Worm (Caenorhabditis elegans): ENCODE measurements around the gene W06G6.11.
"Not testable (repeated sequence)": the region's sequence is repeated elsewhere in the genome, so short reads cannot be mapped to it uniquely, and the experiment has no call there.

Gene W06G6.11

DNA sequence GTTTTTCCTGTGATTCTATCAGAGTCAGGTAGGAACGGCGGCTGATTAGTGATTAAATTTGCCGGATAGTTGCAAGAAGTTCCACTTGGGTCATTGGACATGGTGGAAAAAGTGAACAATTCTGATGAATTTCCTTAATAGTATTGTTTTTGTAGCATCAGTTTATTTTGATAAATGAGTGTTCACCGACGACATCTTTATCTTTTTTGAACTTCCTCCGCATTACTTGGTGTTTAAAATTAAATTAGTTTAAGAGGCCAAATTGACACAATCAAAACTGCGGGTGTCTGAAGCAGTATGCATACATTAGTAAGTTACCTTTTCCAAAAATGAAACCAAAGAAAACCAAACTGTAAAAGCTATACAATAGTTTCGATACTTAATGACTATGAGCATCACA is at the start of gene W06G6.11:
Gene W06G6.11 (minus strand): TSS at position 101 of the 400 bp plus-strand sequence.
- not testable (repeated sequence) for TF ChIP-seq drap-1 (GFP tag; optimal IDR thresholded peaks at IDR 0.05); sptf-1 (tag; optimal IDR thresholded peaks at IDR 0.05); hlh-1 (tag; optimal IDR thresholded peaks at IDR 0.05)

DNA sequence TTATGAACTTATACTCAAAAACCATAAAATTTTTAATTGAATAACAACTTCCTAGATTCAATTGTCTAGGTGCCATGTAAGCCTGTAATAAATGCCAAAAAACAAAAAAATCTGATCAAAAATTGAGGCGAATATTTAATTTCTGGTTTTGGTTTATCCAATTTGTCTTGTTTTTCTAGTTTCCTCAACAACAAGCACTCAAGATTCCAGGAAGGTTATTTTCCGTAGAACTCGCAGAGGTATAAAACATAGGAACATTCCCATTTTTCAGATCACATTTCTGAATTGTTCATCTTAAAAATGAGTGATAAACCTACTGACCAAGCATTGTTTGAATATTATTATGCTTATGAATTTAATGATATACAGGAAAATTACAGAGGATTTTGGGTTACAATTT is 48.1 kb upstream of the W06G6.11 start, which contains the start of gene srw-41:
Gene srw-41 (plus strand): TSS at position 301 of the 400 bp plus-strand sequence.
- TF ChIP-seq sem-2 (GFP tag; optimal IDR thresholded peaks at IDR 0.05): no peak
- TF ChIP-seq mab-5 (tag; optimal IDR thresholded peaks at IDR 0.05): no peak
- TF ChIP-seq ceh-39 (tag; optimal IDR thresholded peaks at IDR 0.05): no peak
- TF ChIP-seq nhr-28 (tag; optimal IDR thresholded peaks at IDR 0.05): no peak
- no peak for TF ChIP-seq pha-4 (tag; optimal IDR thresholded peaks at IDR 0.05)
- TF ChIP-seq drap-1 (GFP tag; optimal IDR thresholded peaks at IDR 0.05): no peak
- no peak for TF ChIP-seq ztf-11 (tag; optimal IDR thresholded peaks at IDR 0.05)
- no peak for TF ChIP-seq ceh-83 (GFP tag; optimal IDR thresholded peaks at IDR 0.05)
- no peak for TF ChIP-seq mls-2 (tag; optimal IDR thresholded peaks at IDR 0.05)
- TF ChIP-seq snpc-4 (tag; optimal IDR thresholded peaks at IDR 0.05): no peak
- TF ChIP-seq hlh-1 (tag; optimal IDR thresholded peaks at IDR 0.05): no peak
- TF ChIP-seq lsy-2 (tag; optimal IDR thresholded peaks at IDR 0.05): no peak

DNA sequence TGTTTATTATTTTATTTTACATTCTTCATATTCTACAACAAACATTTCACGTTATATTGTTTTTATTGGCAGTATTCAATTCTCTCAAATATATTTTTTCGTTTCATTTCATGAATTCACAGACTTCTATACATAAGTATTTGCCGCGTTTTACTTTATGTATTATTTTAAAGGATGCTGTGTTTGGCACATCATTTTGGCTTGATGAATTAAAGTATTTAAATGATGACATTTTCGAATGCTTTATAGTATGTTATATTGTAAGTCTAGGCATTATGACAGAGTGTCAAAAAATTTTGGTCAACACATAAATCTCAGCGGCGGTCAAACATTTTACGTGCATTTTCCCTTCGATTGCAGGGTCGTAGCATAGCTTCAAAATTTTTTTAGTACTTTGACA is 46.4 kb upstream of the W06G6.11 start:
- TF ChIP-seq unc-120 (tag; optimal IDR thresholded peaks at IDR 0.05; ENCODE audit: poor library complexity, severe bottlenecking) (no peak), lsy-2 (tag; optimal IDR thresholded peaks at IDR 0.05) (no peak), pha-4 (tag; optimal IDR thresholded peaks at IDR 0.05) (no peak), blmp-1 (tag; optimal IDR thresholded peaks at IDR 0.05) (no peak), nhr-28 (tag; optimal IDR thresholded peaks at IDR 0.05) (no peak), ceh-43 (GFP tag; optimal IDR thresholded peaks at IDR 0.05) (no peak), mls-2 (tag; optimal IDR thresholded peaks at IDR 0.05) (no peak), nhr-237 (tag; optimal IDR thresholded peaks at IDR 0.05) (no peak), snpc-4 (tag; optimal IDR thresholded peaks at IDR 0.05) (no peak), bed-3 (GFP tag; optimal IDR thresholded peaks at IDR 0.05) (no peak), hlh-1 (tag; optimal IDR thresholded peaks at IDR 0.05) (no peak), ces-1 (GFP tag; optimal IDR thresholded peaks at IDR 0.05) (no peak), unc-62 (GFP tag; optimal IDR thresholded peaks at IDR 0.05) (no peak)

DNA sequence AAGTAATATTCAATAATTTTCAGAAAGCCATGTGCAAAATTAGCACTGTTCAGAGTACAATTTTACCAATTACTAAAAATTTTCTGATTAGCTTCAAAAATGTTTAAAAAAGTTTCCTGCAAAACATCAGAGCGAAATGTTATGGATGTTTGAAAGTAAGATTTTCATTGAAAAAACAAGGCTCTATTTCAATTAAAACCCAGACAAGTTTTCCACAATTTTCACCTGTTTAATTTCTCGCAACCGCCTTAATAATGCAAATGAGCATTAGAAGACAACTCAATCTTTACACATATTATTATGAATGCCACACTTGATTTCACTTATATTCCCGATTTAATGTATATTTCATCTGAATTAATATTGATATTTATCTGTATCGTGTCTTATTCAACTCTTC is 45.4 kb upstream of the W06G6.11 start, which contains the start of gene srz-101:
Gene srz-101 (plus strand): TSS at position 301 of the 400 bp plus-strand sequence.
- TF ChIP-seq nhr-28 (tag; optimal IDR thresholded peaks at IDR 0.05) (no peak), sptf-1 (tag; optimal IDR thresholded peaks at IDR 0.05) (no peak), mep-1 (tag; optimal IDR thresholded peaks at IDR 0.05) (no peak), ztf-11 (tag; optimal IDR thresholded peaks at IDR 0.05) (no peak), elt-1 (tag; optimal IDR thresholded peaks at IDR 0.05; ENCODE audit: borderline replicate concordance, insufficient read depth) (no peak), nhr-2 (tag; optimal IDR thresholded peaks at IDR 0.05) (no peak), lsy-2 (tag; optimal IDR thresholded peaks at IDR 0.05) (no peak), sem-2 (GFP tag; optimal IDR thresholded peaks at IDR 0.05) (no peak), nhr-12 (tag; optimal IDR thresholded peaks at IDR 0.05) (no peak), zip-8 (tag; optimal IDR thresholded peaks at IDR 0.05) (no peak), lin-13 (tag; optimal IDR thresholded peaks at IDR 0.05) (no peak), bed-3 (GFP tag; optimal IDR thresholded peaks at IDR 0.05) (no peak), unc-120 (tag; optimal IDR thresholded peaks at IDR 0.05; ENCODE audit: poor library complexity, severe bottlenecking) (no peak), ceh-83 (GFP tag; optimal IDR thresholded peaks at IDR 0.05) (no peak), nhr-76 (tag; optimal IDR thresholded peaks at IDR 0.05) (no peak), elt-3 (tag; optimal IDR thresholded peaks at IDR 0.05) (no peak), pha-4 (tag; optimal IDR thresholded peaks at IDR 0.05) (no peak), drap-1 (GFP tag; optimal IDR thresholded peaks at IDR 0.05) (no peak)

DNA sequence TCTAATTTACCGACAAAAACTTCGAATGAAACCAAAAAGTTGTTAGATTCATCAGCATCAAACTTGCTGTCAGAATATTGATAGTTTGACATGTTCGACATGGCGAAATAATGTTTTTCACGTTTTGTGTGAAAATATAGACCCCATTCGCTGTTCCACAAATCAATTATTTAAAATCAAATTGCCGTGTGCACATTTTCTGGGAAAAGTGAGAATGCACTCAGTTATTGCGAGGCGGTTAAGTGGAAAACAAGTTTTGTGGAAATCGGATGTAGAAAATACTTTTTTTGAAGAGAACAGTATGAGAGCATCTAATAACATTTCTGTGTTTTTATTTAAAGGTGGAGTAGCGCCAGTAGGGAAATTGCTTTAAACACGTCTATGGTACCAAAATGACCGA is 44.6 kb upstream of the W06G6.11 start, which contains the start of gene srw-42:
Gene srw-42 (minus strand): TSS at position 101 of the 400 bp plus-strand sequence.
- TF ChIP-seq mls-2 (tag; optimal IDR thresholded peaks at IDR 0.05) (no peak), hlh-1 (tag; optimal IDR thresholded peaks at IDR 0.05) (no peak), ceh-43 (GFP tag; optimal IDR thresholded peaks at IDR 0.05) (no peak), ceh-83 (GFP tag; optimal IDR thresholded peaks at IDR 0.05) (no peak), zip-8 (tag; optimal IDR thresholded peaks at IDR 0.05) (no peak), lin-13 (tag; optimal IDR thresholded peaks at IDR 0.05) (no peak), elt-3 (tag; optimal IDR thresholded peaks at IDR 0.05) (no peak), ham-2 (GFP tag; optimal IDR thresholded peaks at IDR 0.05) (no peak), sptf-1 (tag; optimal IDR thresholded peaks at IDR 0.05) (no peak), cnd-1 (tag; optimal IDR thresholded peaks at IDR 0.05) (no peak), mep-1 (tag; optimal IDR thresholded peaks at IDR 0.05) (no peak), nhr-237 (tag; optimal IDR thresholded peaks at IDR 0.05) (no peak), nhr-2 (tag; optimal IDR thresholded peaks at IDR 0.05) (no peak), ceh-39 (tag; optimal IDR thresholded peaks at IDR 0.05) (no peak), snpc-4 (tag; optimal IDR thresholded peaks at IDR 0.05) (no peak), sem-2 (GFP tag; optimal IDR thresholded peaks at IDR 0.05) (no peak), bed-3 (GFP tag; optimal IDR thresholded peaks at IDR 0.05) (no peak), ztf-11 (tag; optimal IDR thresholded peaks at IDR 0.05) (no peak), lin-32 (GFP tag; optimal IDR thresholded peaks at IDR 0.05) (no peak)

Measured in whole organism, mixed stage, embryonic.